Worm (Caenorhabditis elegans): ENCODE measurements around the gene lias-1.

lias-1 gene

DNA sequence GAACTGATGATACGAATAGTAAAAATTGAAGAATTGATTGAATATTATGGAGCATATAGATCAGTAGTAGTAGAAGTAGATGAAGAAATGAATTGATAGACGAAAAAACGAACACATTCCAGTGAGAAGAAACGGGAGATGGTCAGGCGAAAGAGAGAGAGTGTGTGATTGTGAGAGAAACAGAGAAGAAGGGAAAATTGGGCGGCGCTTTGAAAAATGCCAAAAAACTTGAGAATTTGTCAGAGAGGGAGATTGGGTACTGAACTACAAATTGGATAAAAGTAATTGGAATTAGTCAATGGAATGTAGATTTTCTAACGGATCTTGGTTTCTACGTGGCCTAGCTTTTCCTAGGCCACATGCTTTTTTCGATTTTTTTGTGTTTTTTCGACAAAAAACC is 16.7 kb downstream of the lias-1 start, which contains the start of gene C34C12.7:
Gene C34C12.7 (minus strand): TSS at position 118 of the 400 bp plus-strand sequence.
- TF ChIP-seq elt-2 (tag; optimal IDR thresholded peaks at IDR 0.05) (no peak), hlh-6 (tag; optimal IDR thresholded peaks at IDR 0.05) (no peak), unc-42 (tag; optimal IDR thresholded peaks at IDR 0.05) (no peak)

DNA sequence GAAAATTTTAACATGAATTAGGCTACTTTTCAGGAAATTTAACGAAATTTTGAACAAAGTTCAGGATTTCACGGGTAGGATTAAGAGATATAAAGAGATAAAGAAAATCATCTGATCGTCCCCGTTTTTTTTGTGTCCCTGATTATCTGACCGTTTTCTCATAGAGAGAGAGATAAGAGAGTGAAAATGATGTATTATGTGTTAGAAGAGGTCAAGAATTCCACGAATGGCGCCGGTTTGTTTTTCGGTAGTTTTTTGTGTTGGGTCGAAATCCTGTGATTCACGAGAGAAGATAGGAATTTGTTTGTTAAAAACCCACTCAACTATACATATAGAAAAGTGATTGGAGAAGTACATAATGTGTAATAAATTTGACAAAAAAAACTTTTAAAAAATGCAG is 17.8 kb downstream of the lias-1 start:
- TF ChIP-seq ceh-2 (tag; optimal IDR thresholded peaks at IDR 0.05) (no peak), unc-3 (GFP tag; conservative IDR thresholded peaks at IDR 0.05) (no peak), unc-3 (tag; optimal IDR thresholded peaks at IDR 0.05) (no peak), C38D4.7 (GFP tag; optimal IDR thresholded peaks at IDR 0.05) (no peak), ceh-22 (tag; optimal IDR thresholded peaks at IDR 0.05) (no peak), sdc-2 (tag; optimal IDR thresholded peaks at IDR 0.05) (no peak), tbx-2 (tag; optimal IDR thresholded peaks at IDR 0.05) (no peak), fkh-6 (tag; optimal IDR thresholded peaks at IDR 0.05) (no peak), nhr-11 (tag; optimal IDR thresholded peaks at IDR 0.05) (no peak), unc-55 (GFP tag; optimal IDR thresholded peaks at IDR 0.05) (no peak), ttx-3 (tag; optimal IDR thresholded peaks at IDR 0.05) (no peak), pax-1 (tag; optimal IDR thresholded peaks at IDR 0.05) (no peak), ceh-30 (tag; optimal IDR thresholded peaks at IDR 0.05) (no peak), npax-4 (tag; optimal IDR thresholded peaks at IDR 0.05) (no peak), elt-2 (tag; optimal IDR thresholded peaks at IDR 0.05) (no peak)

- TF ChIP-seq fax-1 (tag; optimal IDR thresholded peaks at IDR 0.05) (no peak), T23F11.4 (GFP tag; optimal IDR thresholded peaks at IDR 0.05) (no peak), npax-4 (tag; optimal IDR thresholded peaks at IDR 0.05) (no peak), madf-2 (tag; optimal IDR thresholded peaks at IDR 0.05) (no peak), pros-1 (tag; optimal IDR thresholded peaks at IDR 0.05) (no peak), ama-1 (optimal IDR thresholded peaks at IDR 0.05) (no peak)
These were observed 18.8 kb downstream of the lias-1 start for ce11 chrIII:3486055-3486454.

DNA sequence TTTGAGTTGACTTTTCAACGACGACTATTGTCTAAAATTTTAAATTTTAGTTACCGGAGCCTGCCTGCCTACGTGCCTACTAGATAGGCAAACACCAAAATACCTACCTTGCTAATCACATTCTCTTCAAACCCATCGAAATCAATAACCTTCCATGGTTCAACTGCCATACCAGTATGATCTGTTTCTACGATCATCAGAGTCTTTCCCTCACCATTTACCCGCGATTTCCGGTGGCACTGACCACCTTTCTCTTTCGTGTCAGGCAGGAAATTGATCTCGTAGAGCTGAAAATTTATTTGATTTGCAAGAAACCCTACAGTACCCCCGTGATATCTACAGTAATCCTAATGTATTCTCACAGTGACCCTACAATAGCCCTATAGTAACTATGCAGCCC is 19.9 kb downstream of the lias-1 start:
- no peak for TF ChIP-seq ama-1 (optimal IDR thresholded peaks at IDR 0.05)
- TF ChIP-seq syd-9 (tag; optimal IDR thresholded peaks at IDR 0.05): no peak

- TF ChIP-seq tbx-7 (tag; optimal IDR thresholded peaks at IDR 0.05) (no peak), ceh-34 (tag; optimal IDR thresholded peaks at IDR 0.05) (no peak), pros-1 (tag; optimal IDR thresholded peaks at IDR 0.05) (no peak), fax-1 (tag; optimal IDR thresholded peaks at IDR 0.05) (no peak), ceh-2 (tag; optimal IDR thresholded peaks at IDR 0.05) (no peak), pha-2 (tag; optimal IDR thresholded peaks at IDR 0.05) (no peak), syd-9 (tag; optimal IDR thresholded peaks at IDR 0.05) (no peak), ceh-6 (GFP tag; optimal IDR thresholded peaks at IDR 0.05) (no peak), rnt-1 (tag; optimal IDR thresholded peaks at IDR 0.05) (no peak)
These were observed 22.6 kb downstream of the lias-1 start, which contains the start of gene C34C12.6 for ce11 chrIII:3482291-3482690. TSS of gene C34C12.6 (plus strand) at chrIII:3482591.

ce11 chrIII:3480950-3481349 is 24.0 kb downstream of the lias-1 start:
- TF ChIP-seq sox-4 (tag; optimal IDR thresholded peaks at IDR 0.05): no peak
- TF ChIP-seq ceh-22 (tag; optimal IDR thresholded peaks at IDR 0.05): no peak
- TF ChIP-seq nhr-232 (tag; optimal IDR thresholded peaks at IDR 0.05): no peak
- TF ChIP-seq unc-3 (GFP tag; conservative IDR thresholded peaks at IDR 0.05): no peak
- no peak for TF ChIP-seq unc-3 (tag; optimal IDR thresholded peaks at IDR 0.05)
- no peak for TF ChIP-seq ama-1 (optimal IDR thresholded peaks at IDR 0.05)
- no peak for TF ChIP-seq K09A11.1 (tag; optimal IDR thresholded peaks at IDR 0.05; ENCODE audit: insufficient read depth)
- no peak for TF ChIP-seq hlh-30 (tag; optimal IDR thresholded peaks at IDR 0.05; ENCODE audit: insufficient read depth)
- no peak for TF ChIP-seq ceh-45 (GFP tag; IDR thresholded peaks at IDR 0.05)
- no peak for TF ChIP-seq madf-2 (tag; optimal IDR thresholded peaks at IDR 0.05)
- TF ChIP-seq ahr-1 (tag; optimal IDR thresholded peaks at IDR 0.05): no peak
- TF ChIP-seq mec-3 (tag; optimal IDR thresholded peaks at IDR 0.05; ENCODE audit: borderline replicate concordance): no peak
- no peak for TF ChIP-seq ceh-2 (tag; optimal IDR thresholded peaks at IDR 0.05)
- TF ChIP-seq fax-1 (tag; optimal IDR thresholded peaks at IDR 0.05): no peak
- no peak for TF ChIP-seq odd-2 (tag; optimal IDR thresholded peaks at IDR 0.05)
- TF ChIP-seq ztf-16 (tag; optimal IDR thresholded peaks at IDR 0.05): no peak
- no peak for TF ChIP-seq hlh-6 (tag; optimal IDR thresholded peaks at IDR 0.05)
- TF ChIP-seq ceh-24 (tag; optimal IDR thresholded peaks at IDR 0.05): no peak
